Fruit fly (Drosophila melanogaster) S2 (cell line): ENCODE measurements around the gene CG17349.

Source experiments
- CG8478 ChIP-seq: fragments of >200 bp; optimal IDR thresholded peaks from 2 replicates; lab custom pipeline; 2018
- CTCF ChIP-seq, 2 experiments: fragments of >200 bp; optimal IDR thresholded peaks; 2 replicates each; lab custom pipeline; 2018

The CG17349 gene

DNA sequence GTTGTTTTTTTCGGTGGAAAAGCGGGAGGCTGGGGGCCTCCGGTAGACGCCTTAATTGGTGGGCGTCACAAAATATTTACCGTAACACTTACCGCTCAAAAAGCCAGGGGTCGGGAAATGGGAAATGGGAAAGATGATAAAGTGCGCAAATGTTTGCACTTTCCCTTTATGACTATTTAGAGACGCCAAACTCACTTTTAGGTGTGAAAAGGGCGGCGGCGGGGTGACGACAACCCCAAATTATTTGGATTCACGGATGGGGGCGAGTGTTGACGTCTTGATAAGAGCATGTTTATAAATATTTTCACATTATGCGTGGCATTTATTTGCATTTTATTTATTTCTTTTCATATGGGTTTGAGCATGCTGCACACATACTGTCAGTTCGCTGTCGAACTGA, at the start of gene CG17349:
Gene CG17349 (plus strand): TSS at position 400 of the 400 bp plus-strand sequence.
- TF ChIP-seq CG8478 (lab: Kevin White, UChicago) (no peak), CTCF (optimal IDR thresholded peaks at IDR 0.05; lab: Kevin White, UChicago) (no peak)

DNA sequence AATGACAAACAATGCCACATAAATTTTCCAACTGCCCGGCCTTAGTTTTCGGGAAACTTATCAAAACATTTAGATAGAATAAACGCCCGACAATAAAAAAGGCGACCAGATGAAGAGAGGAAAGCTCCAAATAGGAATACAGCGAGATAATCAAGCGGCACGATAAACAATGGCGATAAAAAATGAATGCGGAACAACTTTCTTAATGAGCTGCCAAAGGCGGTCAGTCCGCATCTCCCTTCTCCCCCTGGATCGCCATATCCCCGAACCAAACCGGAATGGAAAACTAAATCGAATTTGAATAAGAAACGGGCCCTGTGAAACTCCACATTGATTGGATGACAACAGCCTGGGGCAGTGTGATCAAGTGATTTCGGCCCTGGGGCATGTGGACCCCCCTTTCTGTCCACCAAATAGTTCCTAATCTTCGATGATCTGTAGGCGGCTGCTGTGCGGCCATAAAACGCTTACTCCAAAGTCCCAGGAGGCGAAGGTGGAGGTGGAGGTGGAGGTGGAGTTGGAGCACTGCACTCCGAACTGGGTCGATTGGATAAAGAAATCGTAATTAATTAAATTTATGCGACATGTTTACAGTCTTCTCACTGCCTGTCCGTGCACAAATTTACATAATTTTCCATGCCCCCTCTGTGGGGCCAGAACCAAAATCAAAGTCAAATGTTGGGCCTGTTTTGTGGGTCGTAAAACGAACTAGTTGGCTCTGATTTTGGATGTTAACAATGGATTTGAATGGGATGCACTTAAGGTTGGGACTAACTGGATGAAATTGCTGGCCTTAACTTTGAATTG, 49.3 kb upstream of the CG17349 start:
- no peak for TF ChIP-seq CG8478 (lab: Kevin White, UChicago)
- no peak for TF ChIP-seq CTCF (optimal IDR thresholded peaks at IDR 0.05; lab: Kevin White, UChicago)

DNA sequence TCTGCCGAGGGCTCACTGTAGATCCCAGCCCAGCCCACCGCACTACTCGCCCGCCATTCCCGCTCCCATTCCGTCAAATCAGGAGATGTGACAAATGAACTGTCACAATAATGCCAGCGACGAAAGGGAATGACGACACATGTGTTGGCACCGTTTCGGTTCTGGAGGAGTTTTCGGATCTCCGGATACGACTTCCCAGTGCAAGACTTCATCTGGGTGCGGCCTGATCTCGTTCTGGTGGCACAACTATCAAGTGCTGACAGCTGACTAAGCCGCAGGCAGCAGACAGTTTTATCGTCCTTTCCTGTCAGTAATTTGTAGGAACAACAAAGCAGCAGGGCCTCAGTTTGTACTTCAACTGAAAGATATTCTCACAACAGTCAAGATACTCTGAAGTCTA, 47.5 kb upstream of the CG17349 start:
- TF ChIP-seq CTCF (optimal IDR thresholded peaks at IDR 0.05; lab: Kevin White, UChicago) (no peak), CG8478 (lab: Kevin White, UChicago) (no peak)

DNA sequence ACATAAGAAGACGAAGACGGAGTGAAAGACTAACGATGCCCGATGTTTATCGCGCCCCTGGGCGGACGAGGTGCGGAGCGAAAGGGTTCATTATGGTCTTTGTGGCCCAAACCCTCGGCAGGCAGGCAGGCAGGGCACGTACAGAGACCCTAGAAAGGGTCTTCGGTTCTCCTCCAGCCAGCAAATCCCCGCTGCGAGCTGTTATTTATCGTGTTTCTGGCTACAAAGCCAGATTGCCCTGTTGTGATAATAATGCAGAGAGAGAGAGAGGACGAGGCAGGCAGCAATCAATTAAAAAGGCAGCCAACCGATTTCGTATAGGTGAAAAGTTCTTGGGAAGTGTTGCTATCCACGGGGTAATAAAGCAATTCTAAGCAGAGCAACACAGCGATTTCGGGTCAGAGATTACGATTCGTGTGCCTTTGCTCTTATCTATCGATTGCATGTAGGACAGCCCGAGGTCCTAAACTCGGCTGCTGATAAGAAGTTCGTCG, 46.7 kb upstream of the CG17349 start:
- TF ChIP-seq CG8478 (lab: Kevin White, UChicago), result no peak
- TF ChIP-seq CTCF (optimal IDR thresholded peaks at IDR 0.05; lab: Kevin White, UChicago), result no peak

DNA sequence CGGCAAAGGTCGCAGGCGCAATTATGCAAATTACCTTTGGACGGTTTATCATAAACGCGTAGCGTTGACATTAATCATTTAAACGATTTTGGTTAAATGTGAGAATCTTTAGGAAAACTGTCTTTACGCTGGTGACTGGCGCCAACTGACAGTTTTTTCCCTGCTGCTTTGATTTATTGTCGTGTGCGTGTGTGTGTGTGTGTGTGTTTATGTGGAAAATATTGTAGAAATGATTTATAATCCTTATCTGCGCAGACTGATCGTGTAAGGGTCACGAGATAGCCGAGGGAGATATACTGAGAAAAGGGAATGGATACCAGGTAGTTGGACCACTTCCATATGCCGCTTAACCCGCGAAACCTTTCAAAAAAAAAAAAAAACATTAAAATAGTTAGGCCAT, 45.5 kb upstream of the CG17349 start:
- TF ChIP-seq CG8478 (lab: Kevin White, UChicago), result no peak
- no peak for TF ChIP-seq CTCF (optimal IDR thresholded peaks at IDR 0.05; lab: Kevin White, UChicago)

DNA sequence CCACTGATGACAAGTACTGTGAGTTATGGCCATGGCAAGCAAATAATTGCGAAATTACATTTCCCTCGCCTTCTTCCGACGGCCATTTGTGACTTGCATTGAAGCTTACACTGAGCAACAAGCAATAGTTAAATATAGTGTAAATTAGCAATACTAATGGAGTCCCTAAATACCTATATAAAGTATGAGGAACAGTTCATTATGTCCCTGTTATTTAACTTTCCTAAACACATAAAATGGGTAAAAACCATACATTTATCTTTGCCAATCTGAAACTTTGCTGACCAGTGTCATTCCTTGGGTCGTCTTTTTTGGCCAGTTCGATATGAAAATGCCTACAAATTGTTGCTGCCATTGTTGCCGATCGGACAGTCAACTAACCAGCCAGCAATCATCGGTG, 44.8 kb upstream of the CG17349 start:
- TF ChIP-seq CG8478 (lab: Kevin White, UChicago), result no peak
- TF ChIP-seq CTCF (optimal IDR thresholded peaks at IDR 0.05; lab: Kevin White, UChicago), result no peak

DNA sequence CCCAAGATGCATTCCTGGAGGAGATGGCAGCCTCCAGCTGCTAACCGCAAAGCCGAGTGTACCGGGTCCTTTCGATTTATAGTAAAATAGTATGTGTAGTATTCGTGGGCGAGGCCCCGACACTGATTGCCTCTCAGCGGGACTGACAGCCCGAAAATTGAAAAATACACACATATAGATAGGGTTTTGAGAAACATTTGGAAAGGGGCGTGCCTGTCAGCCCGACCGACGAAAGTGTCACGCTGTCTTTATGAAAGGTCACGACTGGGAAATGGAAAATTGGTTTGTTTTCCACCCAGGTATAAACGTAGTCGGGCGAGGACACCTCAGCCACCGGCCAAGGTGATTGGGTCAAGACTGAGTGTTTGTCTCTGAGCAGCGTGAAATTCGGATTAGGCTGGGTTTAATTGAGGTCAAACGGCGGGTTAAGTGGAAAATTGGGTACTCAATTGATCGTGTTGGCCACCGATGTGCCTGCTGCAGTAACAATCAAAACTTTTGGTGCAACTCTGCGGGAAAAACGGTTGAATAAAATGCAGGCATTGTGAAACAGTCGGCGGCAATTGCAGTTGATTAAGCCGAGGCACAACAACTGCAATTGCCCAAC, 43.3 kb upstream of the CG17349 start:
- TF ChIP-seq CG8478 (lab: Kevin White, UChicago) (no peak), CTCF (optimal IDR thresholded peaks at IDR 0.05; lab: Kevin White, UChicago) (no peak)

DNA sequence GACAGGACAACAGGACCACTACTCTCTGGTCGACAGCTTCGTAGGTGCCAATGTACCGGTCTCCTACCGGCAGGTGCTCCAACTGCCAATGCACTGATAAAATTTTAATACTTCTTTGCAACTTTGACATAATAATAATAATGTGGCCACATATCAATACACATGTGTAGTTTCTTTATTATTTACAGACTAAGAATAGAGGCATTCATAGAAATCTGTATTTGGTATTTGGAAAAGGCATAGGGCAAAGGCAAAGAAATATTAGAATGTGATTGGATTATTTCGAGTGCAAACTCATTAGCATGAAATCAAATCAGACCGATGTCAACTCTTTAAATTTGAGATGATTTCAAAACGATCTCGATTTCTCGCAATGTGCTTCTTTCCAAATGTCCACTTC, 42.4 kb upstream of the CG17349 start:
- TF ChIP-seq CG8478 (lab: Kevin White, UChicago), result no peak
- no peak for TF ChIP-seq CTCF (optimal IDR thresholded peaks at IDR 0.05; lab: Kevin White, UChicago)

DNA sequence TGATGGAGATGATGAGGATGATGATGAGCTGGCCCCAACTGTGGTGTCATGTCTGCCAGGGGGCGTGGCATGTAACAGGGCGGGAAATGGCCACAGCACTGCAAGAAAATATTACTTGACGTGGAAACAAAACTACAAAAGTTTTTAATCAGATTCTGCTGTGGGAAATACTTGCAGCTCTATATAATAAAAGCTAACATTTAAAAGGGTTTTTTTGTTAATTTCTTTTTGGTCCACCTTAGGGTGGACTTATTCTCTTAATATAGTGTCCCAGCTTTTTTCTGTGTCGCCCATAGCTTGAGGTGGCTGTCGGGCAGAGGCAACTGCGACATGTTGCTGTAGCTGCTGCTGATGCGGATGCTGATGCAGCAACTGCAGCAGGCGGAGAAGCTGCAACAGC, 41.6 kb upstream of the CG17349 start:
- no peak for TF ChIP-seq CTCF (optimal IDR thresholded peaks at IDR 0.05; lab: Kevin White, UChicago)
- no peak for TF ChIP-seq CG8478 (lab: Kevin White, UChicago)

DNA sequence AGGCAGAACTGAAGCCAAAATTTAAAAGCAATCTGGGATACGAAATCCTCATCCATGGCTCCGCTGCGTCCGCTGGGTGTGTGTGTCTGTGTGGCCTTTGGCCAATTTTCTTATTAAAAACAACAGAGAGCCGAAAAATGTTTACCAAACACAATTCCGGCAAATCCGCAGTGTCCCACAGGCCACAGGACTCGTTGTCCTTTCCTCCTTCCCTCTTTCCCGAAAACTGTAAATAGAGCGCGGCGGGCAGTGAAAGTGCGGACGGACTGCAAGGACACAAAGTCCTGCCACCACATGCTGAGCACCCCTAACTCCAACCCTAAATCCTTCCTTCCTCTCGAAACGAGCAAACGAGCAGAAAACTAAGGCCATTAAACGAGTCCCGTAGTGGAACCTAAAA, 36.3 kb upstream of the CG17349 start:
- TF ChIP-seq CTCF (optimal IDR thresholded peaks at IDR 0.05; lab: Kevin White, UChicago) (no peak), CG8478 (lab: Kevin White, UChicago) (no peak)

DNA sequence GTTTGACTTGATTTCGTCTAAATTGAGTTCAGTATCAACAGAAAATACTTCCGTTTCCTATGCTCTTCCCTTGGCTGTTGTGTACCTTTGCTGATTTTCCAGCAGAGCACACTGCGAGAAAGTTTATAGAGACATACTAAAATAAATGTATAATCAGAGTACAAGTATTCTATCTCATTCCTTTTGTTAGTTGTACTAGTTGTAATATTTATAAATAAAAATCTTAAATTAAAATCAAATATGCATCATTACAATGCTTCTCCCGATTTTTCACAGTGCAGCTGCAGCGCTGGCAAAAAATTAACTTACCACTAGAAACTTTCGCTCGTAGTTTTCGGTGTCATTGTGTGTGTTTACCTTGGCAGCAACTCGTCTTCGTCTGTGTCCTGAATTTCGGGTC, 35.2 kb upstream of the CG17349 start:
- no peak for TF ChIP-seq CG8478 (lab: Kevin White, UChicago)
- TF ChIP-seq CTCF (optimal IDR thresholded peaks at IDR 0.05; lab: Kevin White, UChicago), result no peak

DNA sequence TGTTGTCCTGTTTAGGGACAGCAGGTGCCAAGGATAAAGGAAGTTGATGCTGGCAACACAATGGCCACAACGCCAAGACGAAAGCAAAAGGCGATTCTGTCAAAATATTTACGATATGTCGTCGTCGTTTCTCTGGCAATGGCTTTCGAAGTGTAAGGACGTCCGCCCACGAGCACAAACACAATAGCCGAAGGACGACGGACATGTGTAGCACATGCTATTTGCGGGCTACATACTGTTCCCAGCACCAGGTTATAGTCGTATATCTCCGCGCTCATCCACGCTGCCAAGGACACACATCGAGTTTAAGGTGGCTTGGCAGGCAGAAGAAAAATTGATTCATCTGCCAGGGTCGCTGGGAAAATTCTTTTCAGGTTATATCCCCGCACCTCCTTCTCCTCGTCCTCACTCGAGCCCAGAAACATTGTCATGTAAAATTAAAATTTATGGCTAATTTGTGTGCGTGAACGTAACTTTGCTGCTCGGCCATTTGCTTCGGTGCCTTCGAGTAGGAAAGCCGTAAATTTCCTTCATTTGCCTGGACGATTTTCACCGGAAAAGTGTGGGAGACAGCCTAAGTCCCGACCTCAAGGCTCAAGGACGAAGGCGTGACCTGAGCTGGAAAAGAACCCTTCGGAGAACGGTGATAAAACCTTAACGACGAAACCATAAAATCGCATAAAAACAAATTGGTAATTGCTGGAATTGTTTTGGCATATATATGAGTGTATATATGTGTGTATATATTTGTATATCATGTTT, 32.1 kb upstream of the CG17349 start:
- TF ChIP-seq CG8478 (lab: Kevin White, UChicago) (no peak), CTCF (optimal IDR thresholded peaks at IDR 0.05; lab: Kevin White, UChicago) (no peak)

DNA sequence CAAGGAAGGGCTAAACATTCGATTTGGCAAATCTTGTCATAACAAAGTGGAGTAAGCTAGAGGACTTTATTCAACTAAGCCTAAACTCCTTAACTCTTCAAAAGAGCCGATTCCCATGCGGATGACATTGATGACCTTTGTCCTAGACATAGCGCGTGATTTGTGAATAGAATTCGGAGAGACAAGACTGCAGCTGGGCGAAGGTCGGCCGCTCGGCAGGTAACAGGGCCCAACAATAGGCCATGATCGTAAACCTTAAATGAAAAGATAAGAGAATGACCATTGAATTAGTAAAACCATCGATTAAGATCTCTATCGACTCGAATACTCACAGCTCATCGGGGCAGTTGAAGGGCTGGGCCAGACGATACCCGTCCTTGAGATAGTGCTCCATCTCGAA, 31.2 kb upstream of the CG17349 start:
- no peak for TF ChIP-seq CTCF (optimal IDR thresholded peaks at IDR 0.05; lab: Kevin White, UChicago)
- TF ChIP-seq CG8478 (lab: Kevin White, UChicago), result no peak

DNA sequence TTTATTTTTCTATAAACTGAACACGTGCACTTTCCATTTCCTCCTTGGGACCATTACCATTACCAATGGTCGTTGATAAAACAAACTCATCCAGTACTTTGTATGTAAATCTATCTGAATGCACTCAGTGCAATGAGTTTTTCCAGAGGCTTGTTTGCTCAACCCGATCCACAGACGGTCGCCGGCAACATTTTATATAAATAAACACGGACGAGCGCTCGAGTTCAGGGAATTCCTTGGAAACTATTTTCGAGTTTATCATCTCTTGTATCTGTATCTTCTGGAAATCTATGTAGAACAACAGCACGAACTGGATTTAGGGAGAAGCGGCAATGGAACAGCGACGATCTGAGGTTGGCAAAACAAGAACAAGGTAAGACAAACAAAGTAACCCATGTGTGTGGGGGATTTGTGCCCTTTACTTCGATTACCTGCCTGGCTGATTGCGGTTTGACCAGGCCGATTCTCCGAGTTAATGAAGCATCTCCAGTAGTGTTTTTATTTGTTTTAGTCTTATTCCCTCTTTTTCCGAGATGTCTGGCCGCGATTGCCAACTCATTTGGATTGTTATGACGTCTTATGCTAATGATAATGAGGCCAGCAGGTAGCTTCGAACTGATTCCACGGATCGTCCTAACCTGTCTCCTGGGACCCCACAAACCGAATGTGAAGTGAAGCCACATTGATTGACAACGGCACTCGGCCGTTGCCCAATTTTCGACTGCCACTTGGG, 29.0 kb upstream of the CG17349 start:
- TF ChIP-seq CTCF (optimal IDR thresholded peaks at IDR 0.05; lab: Kevin White, UChicago) (no peak), CG8478 (lab: Kevin White, UChicago) (no peak)
